Worm (Caenorhabditis elegans) whole organism, mixed stage, embryonic: Measurements from ENCODE around the gene sec-16A.1.

Experiments used
- ces-1 ChIP-seq: fragments of 150-350 bp; optimal IDR thresholded peaks from 2 replicates; lab custom pipeline; 2014; ENCODE audit warnings: missing biosample characterization, missing genetic modification reagents, missing genetic modification characterization
- lsy-2 ChIP-seq: fragments of 150-350 bp; optimal IDR thresholded peaks from 2 replicates; lab custom pipeline; 2014; ENCODE audit warnings: missing biosample characterization, missing genetic modification characterization
- pha-4 ChIP-seq: fragments of 150-350 bp; optimal IDR thresholded peaks from 2 replicates; lab custom pipeline; 2018; ENCODE audit warnings: missing biosample characterization, missing genetic modification reagents, missing genetic modification characterization
- snpc-4 ChIP-seq: fragments of 150-350 bp; optimal IDR thresholded peaks from 2 replicates; lab custom pipeline; 2014; ENCODE audit warnings: missing biosample characterization, missing genetic modification characterization
- sptf-1 ChIP-seq: sonication (generic microtip); optimal IDR thresholded peaks from 2 replicates; lab custom pipeline; 2017; ENCODE audit warnings: mild to moderate bottlenecking, missing genetic modification characterization, moderate library complexity, missing compliant biosample characterization
- ztf-11 ChIP-seq: fragments of 150-350 bp; optimal IDR thresholded peaks from 2 replicates; lab custom pipeline; 2014; ENCODE audit warnings: missing biosample characterization, missing genetic modification characterization

ce11 chrIII:9109172-9109571 lies 16.5 kb upstream of the sec-16A.1 start, which contains the start of gene cya-1:
- TF ChIP-seq sptf-1 (no peak), snpc-4 (tag; lab: Kevin White, UChicago) (no peak), pha-4 (tag; lab: Kevin White, UChicago) (no peak), ces-1 (GFP tag; lab: Kevin White, UChicago) (no peak), ztf-11 (no peak), lsy-2 (tag; lab: Kevin White, UChicago) (no peak)
